Worm (Caenorhabditis elegans): ENCODE data around the gene cya-2.

DNA sequence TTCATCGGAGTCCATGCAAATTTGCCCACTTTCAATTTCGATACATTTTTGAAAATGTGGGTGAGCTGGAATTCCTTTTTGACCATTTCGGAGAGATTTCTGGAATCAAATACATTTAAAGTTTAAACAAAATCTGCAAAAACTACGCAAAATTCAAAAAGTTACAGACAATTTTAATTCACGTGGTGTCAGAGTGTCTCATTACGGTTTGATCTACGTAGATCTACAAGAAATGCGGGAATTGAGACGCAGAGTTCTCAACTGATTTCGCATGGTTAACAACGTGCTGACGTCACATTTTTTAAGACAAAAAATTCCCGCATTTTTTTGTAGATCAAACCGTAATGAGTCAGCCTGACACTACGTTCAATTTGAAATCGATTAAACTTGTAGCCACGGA is 3.1 kb upstream of the cya-2 start, which contains the start of gene bath-21:
- TF ChIP-seq nhr-12 (tag; optimal IDR thresholded peaks at IDR 0.05) (no peak), mep-1 (tag; optimal IDR thresholded peaks at IDR 0.05) (no peak), elt-1 (tag; optimal IDR thresholded peaks at IDR 0.05; ENCODE audit: borderline replicate concordance, insufficient read depth) (no peak), nhr-237 (tag; optimal IDR thresholded peaks at IDR 0.05) (no peak), mls-2 (tag; optimal IDR thresholded peaks at IDR 0.05) (no peak), unc-62 (GFP tag; optimal IDR thresholded peaks at IDR 0.05) (no peak), nhr-76 (tag; optimal IDR thresholded peaks at IDR 0.05) (no peak)
